Worm (Caenorhabditis elegans) whole organism, L4 larva: ENCODE data around the gene C06E1.9.
A peak's percentile ranks its signal among the peaks of the same experiment; 100 is the strongest.

Experiments used
- F26F4.8 ChIP-seq: fragments of 200-800 bp; sonication (Bioruptor generic); conservative IDR thresholded peaks from 2 replicates; pipeline ENCODE4 v1.3.6; 2022; ENCODE audit warnings: missing genetic modification characterization, missing compliant biosample characterization
- F44E2.7 ChIP-seq: fragments of 200-800 bp; sonication (Bioruptor generic); IDR thresholded peaks from 2 replicates; pipeline ENCODE4 v2.1.2; 2022; ENCODE audit warnings: missing genetic modification characterization, missing compliant biosample characterization
- F49E8.2 ChIP-seq: sonication (generic microtip); optimal IDR thresholded peaks from 2 replicates; lab custom pipeline; 2016; ENCODE audit warnings: missing compliant biosample characterization, mild to moderate bottlenecking, missing genetic modification characterization, borderline replicate concordance
- T20F7.1 ChIP-seq: fragments of 200-800 bp; sonication (Bioruptor generic); optimal IDR thresholded peaks from 2 replicates; lab custom pipeline; 2018; ENCODE audit warnings: mild to moderate bottlenecking, missing genetic modification characterization, missing compliant biosample characterization
- Y105C5A.15 ChIP-seq: fragments of 200-800 bp; sonication (Bioruptor generic); IDR thresholded peaks from 2 replicates; pipeline ENCODE4 v1.3.6; 2022; ENCODE audit warnings: missing genetic modification characterization, missing compliant biosample characterization
- Y5F2A.4 ChIP-seq: fragments of 200-800 bp; sonication (Bioruptor generic); optimal IDR thresholded peaks from 2 replicates; lab custom pipeline; 2018; ENCODE audit warnings: mild to moderate bottlenecking, missing genetic modification characterization, missing compliant biosample characterization
- ZK546.5 ChIP-seq, 2 experiments: sonication (generic microtip); optimal IDR thresholded peaks; 2 replicates each; lab custom pipeline; 2017; ENCODE audit warnings: missing biosample characterization in 2 of 2, missing genetic modification characterization in 2 of 2
- aha-1 ChIP-seq: fragments of 150-350 bp; peaks from one replicate; lab custom pipeline; 2014; ENCODE audit warnings: missing biosample characterization, missing genetic modification characterization
- attf-4 ChIP-seq: sonication (generic microtip); optimal IDR thresholded peaks from 3 replicates; lab custom pipeline; 2017; ENCODE audit warnings: missing biosample characterization, missing genetic modification characterization
- ceh-32 ChIP-seq: sonication (generic microtip); optimal IDR thresholded peaks from 2 replicates; lab custom pipeline; 2016; ENCODE audit warnings: mild to moderate bottlenecking, missing genetic modification characterization, missing compliant biosample characterization; ENCODE audit not compliant: poor library complexity
- daf-12 ChIP-seq: fragments of 150-350 bp; optimal IDR thresholded peaks from 2 replicates; lab custom pipeline; 2014; ENCODE audit warnings: missing biosample characterization, missing genetic modification reagents, missing genetic modification characterization
- daf-16 ChIP-seq, 3 experiments: sonication (generic microtip); optimal IDR thresholded peaks; 2 replicates each; lab custom pipeline; 2016 to 2017; ENCODE audit warnings: missing genetic modification characterization in 3 of 3, missing genetic modification reagents in 3 of 3, mild to moderate bottlenecking in 2 of 3, missing compliant biosample characterization in 2 of 3, missing biosample characterization in 1 of 3, moderate library complexity in 1 of 3
- daf-8 ChIP-seq: fragments of 200-800 bp; sonication (Bioruptor generic); IDR thresholded peaks from 2 replicates; pipeline ENCODE4 v1.3.6; 2022; ENCODE audit warnings: missing genetic modification characterization, missing compliant biosample characterization
- dmd-6 ChIP-seq: fragments of 200-800 bp; sonication (Bioruptor generic); IDR thresholded peaks from 2 replicates; pipeline ENCODE4 v1.3.6; 2022; ENCODE audit warnings: missing genetic modification reagents, missing genetic modification characterization, missing compliant biosample characterization
- dmd-9 ChIP-seq: fragments of 200-800 bp; sonication (Bioruptor generic); IDR thresholded peaks from 2 replicates; pipeline ENCODE4 v1.3.6; 2022; ENCODE audit warnings: missing genetic modification reagents, missing genetic modification characterization, missing compliant biosample characterization
- duxl-1 ChIP-seq: sonication (generic microtip); optimal IDR thresholded peaks from 2 replicates; lab custom pipeline; 2016; ENCODE audit warnings: mild to moderate bottlenecking, missing genetic modification characterization, moderate library complexity, missing compliant biosample characterization; ENCODE audit not compliant: poor library complexity
- dve-1 ChIP-seq: sonication (generic microtip); optimal IDR thresholded peaks from 2 replicates; lab custom pipeline; 2017; ENCODE audit warnings: antibody characterized with exemption, mild to moderate bottlenecking, missing genetic modification characterization, missing compliant biosample characterization; ENCODE audit not compliant: insufficient read depth
- egl-43 ChIP-seq: fragments of 200-800 bp; sonication (Bioruptor generic); IDR thresholded peaks from 2 replicates; pipeline ENCODE4 v1.3.6; 2022; ENCODE audit warnings: missing genetic modification reagents, missing genetic modification characterization, missing compliant biosample characterization
- fkh-10 ChIP-seq: fragments of 150-350 bp; optimal IDR thresholded peaks from 2 replicates; lab custom pipeline; 2014; ENCODE audit warnings: missing biosample characterization, missing genetic modification reagents, missing genetic modification characterization
- fos-1 ChIP-seq: fragments of 150-350 bp; optimal IDR thresholded peaks from 2 replicates; lab custom pipeline; 2014; ENCODE audit warnings: missing biosample characterization, missing genetic modification characterization
- gei-8 ChIP-seq: fragments of 200-800 bp; sonication (Bioruptor generic); optimal IDR thresholded peaks from 2 replicates; lab custom pipeline; 2018; ENCODE audit warnings: mild to moderate bottlenecking, missing genetic modification characterization, missing compliant biosample characterization
- hlh-11 ChIP-seq: fragments of 200-800 bp; sonication (Bioruptor generic); optimal IDR thresholded peaks from 2 replicates; lab custom pipeline; 2018; ENCODE audit warnings: mild to moderate bottlenecking, missing genetic modification characterization, missing compliant biosample characterization
- hlh-30 ChIP-seq: sonication (generic microtip); optimal IDR thresholded peaks from 2 replicates; lab custom pipeline; 2017; ENCODE audit warnings: antibody characterized with exemption, mild to moderate bottlenecking, missing genetic modification characterization, missing compliant biosample characterization; ENCODE audit not compliant: insufficient read depth
- lim-7 ChIP-seq: fragments of 200-800 bp; sonication (Bioruptor generic); IDR thresholded peaks from 2 replicates; pipeline ENCODE4 v1.3.6; 2022; ENCODE audit warnings: missing genetic modification characterization, missing compliant biosample characterization
- lin-1 ChIP-seq: fragments of 200-800 bp; sonication (Bioruptor generic); IDR thresholded peaks from 2 replicates; pipeline ENCODE4 v1.3.6; 2022; ENCODE audit warnings: missing genetic modification reagents, missing genetic modification characterization, missing compliant biosample characterization
- lin-13 ChIP-seq: fragments of 150-350 bp; optimal IDR thresholded peaks from 2 replicates; lab custom pipeline; 2014; ENCODE audit warnings: missing biosample characterization, missing genetic modification reagents, missing genetic modification characterization
- lin-38 ChIP-seq: fragments of 200-800 bp; sonication (Bioruptor generic); IDR thresholded peaks from 2 replicates; pipeline ENCODE4 v1.3.6; 2022; ENCODE audit warnings: missing genetic modification reagents, missing genetic modification characterization, missing compliant biosample characterization
- lin-39 ChIP-seq: fragments of 150-350 bp; optimal IDR thresholded peaks from 2 replicates; lab custom pipeline; 2014; ENCODE audit warnings: missing biosample characterization, missing genetic modification reagents, missing genetic modification characterization
- lsy-2 ChIP-seq, 2 experiments: fragments of 150-350 bp in 1 of 2; sonication (generic microtip) in 1 of 2; optimal IDR thresholded peaks; 2 replicates each; lab custom pipeline; 2014 to 2017; ENCODE audit warnings: missing biosample characterization in 2 of 2, missing genetic modification characterization in 2 of 2
- madf-9 ChIP-seq: fragments of 200-800 bp; sonication (Bioruptor generic); conservative IDR thresholded peaks from 2 replicates; pipeline ENCODE4 v1.3.6; 2022; ENCODE audit warnings: missing genetic modification reagents, missing genetic modification characterization, missing compliant biosample characterization
- mdl-1 ChIP-seq, 2 experiments: fragments of 150-350 bp in 1 of 2; sonication (generic microtip) in 1 of 2; optimal IDR thresholded peaks; 2 replicates each; lab custom pipeline; 2014 to 2017; ENCODE audit warnings: missing biosample characterization in 2 of 2, missing genetic modification characterization in 2 of 2
- nhr-111 ChIP-seq: fragments of 200-800 bp; sonication (Bioruptor generic); optimal IDR thresholded peaks from 2 replicates; lab custom pipeline; 2018; ENCODE audit warnings: mild to moderate bottlenecking, missing genetic modification characterization, missing compliant biosample characterization
- nhr-28 ChIP-seq: fragments of 150-350 bp; optimal IDR thresholded peaks from 2 replicates; lab custom pipeline; 2014; ENCODE audit warnings: missing biosample characterization, missing genetic modification characterization
- nhr-41 ChIP-seq: fragments of 200-800 bp; sonication (Bioruptor generic); IDR thresholded peaks from 2 replicates; pipeline ENCODE4 v1.3.6; 2022; ENCODE audit warnings: missing genetic modification reagents, missing genetic modification characterization, missing compliant biosample characterization
- nhr-48 ChIP-seq: sonication (generic microtip); optimal IDR thresholded peaks from 2 replicates; lab custom pipeline; 2016; ENCODE audit warnings: mild to moderate bottlenecking, missing genetic modification characterization, missing compliant biosample characterization
- nhr-76 ChIP-seq: fragments of 150-350 bp; optimal IDR thresholded peaks from 2 replicates; lab custom pipeline; 2014; ENCODE audit warnings: missing biosample characterization, missing genetic modification characterization
- pha-4 ChIP-seq, 2 experiments: fragments of 150-350 bp in 1 of 2; fragments of 200-800 bp in 1 of 2; sonication (Bioruptor generic) in 1 of 2; IDR thresholded peaks in 1 of 2; optimal IDR thresholded peaks in 1 of 2; 2 replicates each; pipeline versions ENCODE4 v1.3.6 to Lab custom; 2014 to 2022; ENCODE audit warnings: missing genetic modification characterization in 2 of 2, missing genetic modification reagents in 2 of 2, missing biosample characterization in 1 of 2, missing compliant biosample characterization in 1 of 2
- saeg-2 ChIP-seq: fragments of 200-800 bp; sonication (Bioruptor generic); IDR thresholded peaks from 2 replicates; pipeline ENCODE4 v1.3.6; 2022; ENCODE audit warnings: missing genetic modification reagents, missing genetic modification characterization, missing compliant biosample characterization
- spr-1 ChIP-seq: sonication (generic microtip); optimal IDR thresholded peaks from 2 replicates; lab custom pipeline; 2016; ENCODE audit warnings: mild to moderate bottlenecking, missing genetic modification characterization, missing compliant biosample characterization
- tra-1 ChIP-seq: fragments of 200-800 bp; sonication (Bioruptor generic); IDR thresholded peaks from 2 replicates; pipeline ENCODE4 v1.3.6; 2022; ENCODE audit warnings: missing genetic modification reagents, missing genetic modification characterization, missing compliant biosample characterization
- unc-130 ChIP-seq: sonication (generic microtip); optimal IDR thresholded peaks from 2 replicates; lab custom pipeline; 2016; ENCODE audit warnings: missing genetic modification reagents, missing genetic modification characterization, missing compliant biosample characterization
- unc-62 ChIP-seq, 3 experiments: fragments of 150-350 bp in 1 of 3; sonication (generic microtip); optimal IDR thresholded peaks in 2 of 3; peaks in 1 of 3; 1 replicate in 1 of 3; 2 replicates in 2 of 3; lab custom pipeline; 2014 to 2017; ENCODE audit warnings: missing biosample characterization in 3 of 3, missing genetic modification characterization in 3 of 3, missing genetic modification reagents in 3 of 3, missing genotype in 1 of 3
- zip-11 ChIP-seq: fragments of 200-800 bp; sonication (Bioruptor generic); IDR thresholded peaks from 2 replicates; pipeline ENCODE4 v1.3.6; 2022; ENCODE audit warnings: missing genetic modification characterization, missing compliant biosample characterization
- zip-2 ChIP-seq: fragments of 150-350 bp; optimal IDR thresholded peaks from 2 replicates; lab custom pipeline; 2014; ENCODE audit warnings: missing biosample characterization, missing genetic modification characterization
- ztf-11 ChIP-seq: fragments of 150-350 bp; optimal IDR thresholded peaks from 2 replicates; lab custom pipeline; 2014; ENCODE audit warnings: missing biosample characterization, missing genetic modification characterization

Gene C06E1.9

DNA sequence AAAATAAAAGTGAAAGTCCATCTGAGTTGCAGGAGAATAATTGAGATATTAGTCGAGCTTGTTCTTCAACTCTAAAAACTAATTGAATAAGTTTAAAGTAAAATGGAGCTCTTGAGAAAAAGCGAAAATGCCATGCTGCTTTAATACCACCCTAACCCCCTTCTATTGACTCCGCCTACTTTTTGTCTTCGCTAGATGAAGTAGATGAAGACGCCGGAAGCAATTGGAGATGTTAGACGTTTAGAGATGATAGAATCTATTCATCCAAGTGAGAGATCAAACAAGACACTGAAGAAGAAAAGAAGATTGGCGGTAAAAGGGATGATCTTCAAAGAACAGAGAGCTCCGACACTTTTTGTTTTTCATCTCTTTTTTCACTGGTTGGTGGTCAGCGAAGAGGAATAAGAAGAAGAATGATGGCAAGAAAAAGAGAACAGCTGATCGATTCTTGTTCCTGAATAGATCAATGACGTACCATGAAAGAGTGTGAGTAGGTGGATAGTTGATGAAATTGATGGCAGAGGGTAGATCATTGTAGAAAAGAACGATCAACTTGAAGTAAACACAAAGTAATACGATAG lies 44.9 kb upstream of the C06E1.9 start (continued):
- no peak for TF ChIP-seq unc-130 (GFP tag; lab: Kevin White, UChicago)
- TF ChIP-seq F49E8.2 (tag; lab: Kevin White, UChicago): no peak
- no peak for TF ChIP-seq duxl-1
- no peak for TF ChIP-seq madf-9
- no peak for TF ChIP-seq F26F4.8 (GFP tag; lab: Robert Waterston, UW)

DNA sequence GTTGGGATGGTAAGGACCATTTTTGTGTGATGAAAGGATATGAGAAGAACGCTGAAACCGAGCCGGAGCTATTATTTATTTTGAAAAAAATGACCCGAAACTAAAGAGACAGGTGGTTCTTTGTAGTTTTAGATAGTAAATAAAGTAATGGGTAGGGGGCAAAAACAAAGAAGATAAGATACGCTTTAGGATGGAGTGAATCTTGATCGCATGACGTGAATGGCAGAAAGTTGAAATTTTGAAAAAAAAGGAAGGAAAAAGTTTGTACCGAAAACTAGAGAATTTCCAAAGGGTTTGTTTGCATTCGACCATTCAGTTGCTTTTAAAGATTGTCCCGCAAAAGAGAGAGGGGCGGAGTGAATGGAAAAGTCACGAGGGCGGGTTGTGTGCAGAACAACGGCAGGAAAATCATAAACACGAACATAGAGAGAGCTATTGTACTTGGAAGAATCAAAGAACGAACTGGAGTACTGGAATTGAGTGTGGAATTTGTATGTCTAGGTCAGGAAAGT lies 44.3 kb upstream of the C06E1.9 start, which contains the start of gene F22B7.9:
Gene F22B7.9, minus strand, starts transcription at position 51 of the 512 bp plus-strand sequence.
- no peak for TF ChIP-seq F44E2.7 (GFP tag; lab: Robert Waterston, UW)
- no peak for TF ChIP-seq egl-43 (GFP tag; lab: Robert Waterston, UW)
- TF ChIP-seq lim-7 (GFP tag; lab: Robert Waterston, UW): no peak
- TF ChIP-seq aha-1: peak; percentile 83
- peak; percentile 6 for TF ChIP-seq nhr-48
- TF ChIP-seq lin-13 (GFP tag; lab: Kevin White, UChicago): no peak
- TF ChIP-seq saeg-2 (GFP tag; lab: Robert Waterston, UW): no peak
- no peak for TF ChIP-seq fkh-10 (GFP tag; lab: Kevin White, UChicago)
- TF ChIP-seq daf-12 (tag; lab: Kevin White, UChicago): no peak
- no peak for TF ChIP-seq Y5F2A.4
- peak; percentile 53 for TF ChIP-seq hlh-11 (tag; lab: Kevin White, UChicago)
- TF ChIP-seq fos-1 (tag; lab: Kevin White, UChicago): no peak
- no peak for TF ChIP-seq pha-4 (GFP tag; IDR thresholded peaks at IDR 0.05; lab: Robert Waterston, UW)
- TF ChIP-seq pha-4 (tag; optimal IDR thresholded peaks at IDR 0.05; lab: Kevin White, UChicago): peak; percentile 39
- no peak for TF ChIP-seq daf-8 (GFP tag; lab: Robert Waterston, UW)
- TF ChIP-seq F49E8.2 (tag; lab: Kevin White, UChicago): no peak
- TF ChIP-seq mdl-1 (tag; optimal IDR thresholded peaks at IDR 0.05; lab: Kevin White, UChicago): peak in 1 of 2 experiments; percentile 39
- no peak for TF ChIP-seq lin-1 (GFP tag; lab: Robert Waterston, UW)
- no peak for TF ChIP-seq lin-38 (GFP tag; lab: Robert Waterston, UW)
- TF ChIP-seq dmd-9 (GFP tag; lab: Robert Waterston, UW): no peak
- no peak for TF ChIP-seq tra-1 (GFP tag; lab: Robert Waterston, UW)
- no peak for TF ChIP-seq attf-4 (tag; lab: Kevin White, UChicago)
- TF ChIP-seq lin-39: no peak
- no peak for TF ChIP-seq ceh-32
- TF ChIP-seq hlh-30 (tag; lab: Kevin White, UChicago): peak; percentile 65
- peak; percentile 2 for TF ChIP-seq spr-1 (tag; lab: Kevin White, UChicago)
- TF ChIP-seq gei-8 (GFP tag; lab: Kevin White, UChicago): no peak
- TF ChIP-seq T20F7.1 (GFP tag; lab: Kevin White, UChicago): no peak
- TF ChIP-seq unc-62 (GFP tag; optimal IDR thresholded peaks at IDR 0.05 in 1 of 2; lab: Kevin White, UChicago): no peak
- no peak for TF ChIP-seq unc-62 (tag; optimal IDR thresholded peaks at IDR 0.05; lab: Kevin White, UChicago)
- TF ChIP-seq zip-2 (tag; lab: Kevin White, UChicago): no peak
- no peak for TF ChIP-seq lsy-2 (tag; optimal IDR thresholded peaks at IDR 0.05; lab: Kevin White, UChicago)
- TF ChIP-seq ztf-11 (tag; lab: Kevin White, UChicago): no peak
- no peak for TF ChIP-seq nhr-41 (GFP tag; lab: Robert Waterston, UW)
- TF ChIP-seq nhr-111 (GFP tag; lab: Kevin White, UChicago): no peak
- TF ChIP-seq dmd-6 (GFP tag; lab: Robert Waterston, UW): peak; percentile 27; the same call in 1 of the 2 replicates
- TF ChIP-seq daf-16 (GFP tag; optimal IDR thresholded peaks at IDR 0.05; lab: Kevin White, UChicago): no peak
- peak; percentile 67 for TF ChIP-seq daf-16 (tag; optimal IDR thresholded peaks at IDR 0.05; lab: Kevin White, UChicago)
- no peak for TF ChIP-seq nhr-76 (tag; lab: Kevin White, UChicago)
- TF ChIP-seq Y105C5A.15: no peak
- no peak for TF ChIP-seq zip-11 (GFP tag; lab: Robert Waterston, UW)
- no peak for TF ChIP-seq ZK546.5 (tag; optimal IDR thresholded peaks at IDR 0.05; lab: Kevin White, UChicago)
- TF ChIP-seq nhr-28 (tag; lab: Kevin White, UChicago): peak; percentile 38
- peak; percentile 70 for TF ChIP-seq dve-1
